Worm (Caenorhabditis elegans) whole organism, L4 larva: Measurements from ENCODE around the gene ser-7.

Experiments
- F10B5.3 ChIP-seq: sonication (generic microtip); optimal IDR thresholded peaks from 2 replicates; lab custom pipeline; 2016; ENCODE audit warnings: mild to moderate bottlenecking, missing genetic modification characterization, missing compliant biosample characterization
- F26F4.8 ChIP-seq: fragments of 200-800 bp; sonication (Bioruptor generic); conservative IDR thresholded peaks from 2 replicates; pipeline ENCODE4 v1.3.6; 2022; ENCODE audit warnings: missing genetic modification characterization, missing compliant biosample characterization
- Y105C5A.15 ChIP-seq: fragments of 200-800 bp; sonication (Bioruptor generic); IDR thresholded peaks from 2 replicates; pipeline ENCODE4 v1.3.6; 2022; ENCODE audit warnings: missing genetic modification characterization, missing compliant biosample characterization
- Y75B8A.6 ChIP-seq: fragments of 200-800 bp; sonication (Bioruptor generic); IDR thresholded peaks from 2 replicates; pipeline ENCODE4 v1.3.6; 2022; ENCODE audit warnings: missing genetic modification reagents, missing genetic modification characterization, missing compliant biosample characterization
- ZK546.5 ChIP-seq, 2 experiments: sonication (generic microtip); optimal IDR thresholded peaks; 2 replicates each; lab custom pipeline; 2017; ENCODE audit warnings: missing biosample characterization in 2 of 2, missing genetic modification characterization in 2 of 2
- aha-1 ChIP-seq: fragments of 150-350 bp; peaks from one replicate; lab custom pipeline; 2014; ENCODE audit warnings: missing biosample characterization, missing genetic modification characterization
- arid-1 ChIP-seq: fragments of 200-800 bp; sonication (Bioruptor generic); conservative IDR thresholded peaks from 2 replicates; pipeline ENCODE4 v1.3.6; 2022; ENCODE audit warnings: missing genetic modification reagents, missing genetic modification characterization, missing compliant biosample characterization
- attf-4 ChIP-seq: sonication (generic microtip); optimal IDR thresholded peaks from 3 replicates; lab custom pipeline; 2017; ENCODE audit warnings: missing biosample characterization, missing genetic modification characterization
- ceh-28 ChIP-seq: fragments of 150-350 bp; optimal IDR thresholded peaks from 2 replicates; lab custom pipeline; 2014; ENCODE audit warnings: missing biosample characterization, missing genetic modification reagents, missing genetic modification characterization
- ceh-82 ChIP-seq: sonication (generic microtip); optimal IDR thresholded peaks from 2 replicates; lab custom pipeline; 2017; ENCODE audit warnings: missing biosample characterization, missing genetic modification characterization
- daf-16 ChIP-seq, 3 experiments: sonication (generic microtip); optimal IDR thresholded peaks; 2 replicates each; lab custom pipeline; 2016 to 2017; ENCODE audit warnings: missing genetic modification characterization in 3 of 3, missing genetic modification reagents in 3 of 3, mild to moderate bottlenecking in 2 of 3, missing compliant biosample characterization in 2 of 3, missing biosample characterization in 1 of 3, moderate library complexity in 1 of 3
- duxl-1 ChIP-seq: sonication (generic microtip); optimal IDR thresholded peaks from 2 replicates; lab custom pipeline; 2016; ENCODE audit warnings: mild to moderate bottlenecking, missing genetic modification characterization, moderate library complexity, missing compliant biosample characterization; ENCODE audit not compliant: poor library complexity
- dve-1 ChIP-seq: sonication (generic microtip); optimal IDR thresholded peaks from 2 replicates; lab custom pipeline; 2017; ENCODE audit warnings: antibody characterized with exemption, mild to moderate bottlenecking, missing genetic modification characterization, missing compliant biosample characterization; ENCODE audit not compliant: insufficient read depth
- fos-1 ChIP-seq: fragments of 150-350 bp; optimal IDR thresholded peaks from 2 replicates; lab custom pipeline; 2014; ENCODE audit warnings: missing biosample characterization, missing genetic modification characterization
- hlh-11 ChIP-seq: fragments of 200-800 bp; sonication (Bioruptor generic); optimal IDR thresholded peaks from 2 replicates; lab custom pipeline; 2018; ENCODE audit warnings: mild to moderate bottlenecking, missing genetic modification characterization, missing compliant biosample characterization
- hlh-30 ChIP-seq: sonication (generic microtip); optimal IDR thresholded peaks from 2 replicates; lab custom pipeline; 2017; ENCODE audit warnings: antibody characterized with exemption, mild to moderate bottlenecking, missing genetic modification characterization, missing compliant biosample characterization; ENCODE audit not compliant: insufficient read depth
- jun-1 ChIP-seq: fragments of 150-350 bp; optimal IDR thresholded peaks from 2 replicates; lab custom pipeline; 2014; ENCODE audit warnings: missing biosample characterization, missing genetic modification reagents, missing genetic modification characterization
- lin-15B ChIP-seq: fragments of 150-350 bp; sonication (generic microtip); optimal IDR thresholded peaks from 3 replicates; lab custom pipeline; 2014; ENCODE audit warnings: missing biosample characterization, missing genetic modification characterization
- lin-38 ChIP-seq: fragments of 200-800 bp; sonication (Bioruptor generic); IDR thresholded peaks from 2 replicates; pipeline ENCODE4 v1.3.6; 2022; ENCODE audit warnings: missing genetic modification reagents, missing genetic modification characterization, missing compliant biosample characterization
- lir-3 ChIP-seq: sonication (generic microtip); optimal IDR thresholded peaks from 2 replicates; lab custom pipeline; 2016; ENCODE audit warnings: mild to moderate bottlenecking, missing genetic modification characterization, missing compliant biosample characterization
- lsy-2 ChIP-seq, 2 experiments: fragments of 150-350 bp in 1 of 2; sonication (generic microtip) in 1 of 2; optimal IDR thresholded peaks; 2 replicates each; lab custom pipeline; 2014 to 2017; ENCODE audit warnings: missing biosample characterization in 2 of 2, missing genetic modification characterization in 2 of 2
- madf-5 ChIP-seq, 2 experiments: fragments of 200-800 bp; sonication (Bioruptor generic); IDR thresholded peaks; 2 replicates each; pipeline ENCODE4 v1.3.6; 2022; ENCODE audit warnings: missing compliant biosample characterization in 2 of 2, missing genetic modification characterization in 2 of 2
- madf-9 ChIP-seq: fragments of 200-800 bp; sonication (Bioruptor generic); conservative IDR thresholded peaks from 2 replicates; pipeline ENCODE4 v1.3.6; 2022; ENCODE audit warnings: missing genetic modification reagents, missing genetic modification characterization, missing compliant biosample characterization
- mdt-29 ChIP-seq: fragments of 200-800 bp; sonication (Bioruptor generic); IDR thresholded peaks from 2 replicates; pipeline ENCODE4 v1.3.6; 2022; ENCODE audit warnings: missing genetic modification reagents, missing genetic modification characterization, missing compliant biosample characterization
- mep-1 ChIP-seq: fragments of 150-350 bp; sonication (generic microtip); optimal IDR thresholded peaks from 3 replicates; lab custom pipeline; 2014; ENCODE audit warnings: missing biosample characterization, missing genetic modification characterization
- mxl-2 ChIP-seq: fragments of 200-800 bp; sonication (Bioruptor generic); conservative IDR thresholded peaks from 2 replicates; pipeline ENCODE4 v1.3.6; 2022; ENCODE audit warnings: missing genetic modification reagents, missing genetic modification characterization, missing compliant biosample characterization
- mxl-3 ChIP-seq: fragments of 200-800 bp; sonication (Bioruptor generic); optimal IDR thresholded peaks from 2 replicates; lab custom pipeline; 2018; ENCODE audit warnings: mild to moderate bottlenecking, missing genetic modification characterization, missing compliant biosample characterization
- nhr-10 ChIP-seq: fragments of 150-350 bp; optimal IDR thresholded peaks from 2 replicates; lab custom pipeline; 2014; ENCODE audit warnings: missing biosample characterization, missing genetic modification characterization
- nhr-102 ChIP-seq: sonication (generic microtip); optimal IDR thresholded peaks from 2 replicates; lab custom pipeline; 2016; ENCODE audit warnings: mild to moderate bottlenecking, missing genetic modification characterization, moderate library complexity, missing compliant biosample characterization
- nhr-11 ChIP-seq: fragments of 150-350 bp; optimal IDR thresholded peaks from 2 replicates; lab custom pipeline; 2014; ENCODE audit warnings: missing biosample characterization, missing genetic modification characterization
- nhr-28 ChIP-seq: fragments of 150-350 bp; optimal IDR thresholded peaks from 2 replicates; lab custom pipeline; 2014; ENCODE audit warnings: missing biosample characterization, missing genetic modification characterization
- nhr-42 ChIP-seq: fragments of 200-800 bp; sonication (Bioruptor generic); IDR thresholded peaks from 2 replicates; pipeline ENCODE4 v1.3.6; 2022; ENCODE audit warnings: missing genetic modification characterization, missing compliant biosample characterization
- nhr-48 ChIP-seq: sonication (generic microtip); optimal IDR thresholded peaks from 2 replicates; lab custom pipeline; 2016; ENCODE audit warnings: mild to moderate bottlenecking, missing genetic modification characterization, missing compliant biosample characterization
- nhr-77 ChIP-seq: fragments of 150-350 bp; optimal IDR thresholded peaks from 2 replicates; lab custom pipeline; 2014; ENCODE audit warnings: missing biosample characterization, missing genetic modification characterization
- pha-4 ChIP-seq, 2 experiments: fragments of 150-350 bp in 1 of 2; fragments of 200-800 bp in 1 of 2; sonication (Bioruptor generic) in 1 of 2; IDR thresholded peaks in 1 of 2; optimal IDR thresholded peaks in 1 of 2; 2 replicates each; pipeline versions ENCODE4 v1.3.6 to Lab custom; 2014 to 2022; ENCODE audit warnings: missing genetic modification characterization in 2 of 2, missing genetic modification reagents in 2 of 2, missing biosample characterization in 1 of 2, missing compliant biosample characterization in 1 of 2
- php-3 ChIP-seq: fragments of 200-800 bp; sonication (Bioruptor generic); IDR thresholded peaks from 2 replicates; pipeline ENCODE4 v1.3.6; 2022; ENCODE audit warnings: missing genetic modification reagents, missing genetic modification characterization, missing compliant biosample characterization
- pqm-1 ChIP-seq: sonication (generic microtip); optimal IDR thresholded peaks from 2 replicates; lab custom pipeline; 2017; ENCODE audit warnings: missing biosample characterization, missing genetic modification characterization
- saeg-2 ChIP-seq: fragments of 200-800 bp; sonication (Bioruptor generic); IDR thresholded peaks from 2 replicates; pipeline ENCODE4 v1.3.6; 2022; ENCODE audit warnings: missing genetic modification reagents, missing genetic modification characterization, missing compliant biosample characterization
- sdz-12 ChIP-seq: fragments of 200-800 bp; sonication (Bioruptor generic); optimal IDR thresholded peaks from 2 replicates; lab custom pipeline; 2018; ENCODE audit warnings: mild to moderate bottlenecking, missing genetic modification characterization, missing compliant biosample characterization
- skn-1 ChIP-seq: fragments of 150-350 bp; optimal IDR thresholded peaks from 2 replicates; lab custom pipeline; 2014; ENCODE audit warnings: missing biosample characterization, missing genetic modification characterization
- snpc-4 ChIP-seq: fragments of 150-350 bp; optimal IDR thresholded peaks from 2 replicates; lab custom pipeline; 2014; ENCODE audit warnings: missing biosample characterization, missing genetic modification characterization
- vab-7 ChIP-seq: fragments of 200-800 bp; sonication (Bioruptor generic); IDR thresholded peaks from 2 replicates; pipeline ENCODE4 v1.3.6; 2022; ENCODE audit warnings: missing genetic modification reagents, missing genetic modification characterization, missing compliant biosample characterization
- zfp-3 ChIP-seq: fragments of 200-800 bp; sonication (Bioruptor generic); conservative IDR thresholded peaks from 2 replicates; pipeline ENCODE4 v1.3.6; 2022; ENCODE audit warnings: missing genetic modification reagents, missing genetic modification characterization, missing compliant biosample characterization
- ztf-11 ChIP-seq: fragments of 150-350 bp; optimal IDR thresholded peaks from 2 replicates; lab custom pipeline; 2014; ENCODE audit warnings: missing biosample characterization, missing genetic modification characterization
- ztf-7 ChIP-seq: fragments of 150-350 bp; optimal IDR thresholded peaks from 2 replicates; lab custom pipeline; 2014; ENCODE audit warnings: missing biosample characterization, missing genetic modification characterization

Gene ser-7

DNA sequence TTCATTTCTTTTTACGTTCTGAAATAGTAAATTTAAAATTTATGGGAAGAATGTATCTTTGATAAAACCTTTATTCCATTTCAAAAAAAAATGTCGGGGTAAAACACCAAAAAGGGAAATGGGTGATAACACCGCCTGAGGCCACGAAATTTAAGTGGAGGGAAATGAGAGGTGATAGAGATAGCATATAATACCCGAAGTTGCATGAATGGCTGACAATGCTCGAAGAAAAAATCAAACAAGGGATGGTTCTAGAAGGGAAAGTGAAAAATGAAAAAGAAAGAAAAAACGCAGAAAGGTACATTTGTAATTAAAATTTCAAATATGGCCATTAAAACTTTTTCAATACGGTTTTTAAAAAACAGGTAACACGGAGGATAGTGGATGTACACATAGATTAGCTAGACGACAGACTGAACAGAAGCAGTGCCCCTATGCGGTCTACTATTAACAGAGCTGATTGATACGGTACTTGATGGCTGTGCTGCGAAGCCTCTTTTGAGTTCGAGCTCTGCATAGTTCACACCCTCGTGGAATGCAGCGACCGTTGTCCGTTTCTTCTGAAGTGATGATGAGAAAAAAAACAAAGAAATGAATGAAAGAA is 24.9 kb downstream of the ser-7 start (continued):
- TF ChIP-seq sdz-12 (GFP tag; lab: Kevin White, UChicago) = no peak
- peak; percentile 17 for TF ChIP-seq hlh-11 (tag; lab: Kevin White, UChicago)
- no peak for TF ChIP-seq snpc-4 (tag; lab: Kevin White, UChicago)
- no peak for TF ChIP-seq aha-1 (tag; lab: Kevin White, UChicago)
- TF ChIP-seq dve-1 (tag; lab: Kevin White, UChicago) = peak; percentile 64
- peak; percentile 54; the same call in 1 of the 2 replicates for TF ChIP-seq pha-4 (GFP tag; IDR thresholded peaks at IDR 0.05; lab: Robert Waterston, UW)
- TF ChIP-seq pha-4 (tag; optimal IDR thresholded peaks at IDR 0.05; lab: Kevin White, UChicago) = no peak
- TF ChIP-seq nhr-11 (tag; lab: Kevin White, UChicago) = no peak
- TF ChIP-seq pqm-1 (tag; lab: Kevin White, UChicago) = peak; percentile 19
- 0 out of 2 replicates have a peak, but pooled peaks have one; percentile 5 for TF ChIP-seq Y105C5A.15 (GFP tag; lab: Robert Waterston, UW)
- no peak for TF ChIP-seq skn-1 (tag; lab: Kevin White, UChicago)
- TF ChIP-seq nhr-48 (tag; lab: Kevin White, UChicago) = no peak
- peak; percentile 27 for TF ChIP-seq mep-1
- TF ChIP-seq ztf-7 (tag; lab: Kevin White, UChicago) = no peak
- TF ChIP-seq nhr-28 = no peak
- TF ChIP-seq madf-9 (GFP tag; lab: Robert Waterston, UW) = no peak
- no peak for TF ChIP-seq hlh-30 (tag; lab: Kevin White, UChicago)
- TF ChIP-seq nhr-10 (tag; lab: Kevin White, UChicago) = peak; percentile 8
- TF ChIP-seq zfp-3 = no peak; the same call in 1 of the 2 replicates
- no peak for TF ChIP-seq F10B5.3 (tag; lab: Kevin White, UChicago)
- TF ChIP-seq nhr-77 (tag; lab: Kevin White, UChicago) = peak; percentile 41
- TF ChIP-seq vab-7 (GFP tag; lab: Robert Waterston, UW) = no peak
- no peak for TF ChIP-seq attf-4 (tag; lab: Kevin White, UChicago)
- no peak for TF ChIP-seq ceh-82 (tag; lab: Kevin White, UChicago)
- TF ChIP-seq lin-15B (tag; lab: Kevin White, UChicago) = no peak
- TF ChIP-seq madf-5 (GFP tag; IDR thresholded peaks at IDR 0.05; lab: Robert Waterston, UW) = 0 out of 4 replicates have a peak, but pooled peaks of 1 of the 2 experiments have one; percentile 27
- no peak for TF ChIP-seq daf-16 (GFP tag; optimal IDR thresholded peaks at IDR 0.05; lab: Kevin White, UChicago)
- peak; percentile 69 for TF ChIP-seq daf-16 (tag; optimal IDR thresholded peaks at IDR 0.05; lab: Kevin White, UChicago)
- no peak for TF ChIP-seq mxl-3 (GFP tag; lab: Kevin White, UChicago)
- no peak for TF ChIP-seq lir-3
- TF ChIP-seq lsy-2 (tag; optimal IDR thresholded peaks at IDR 0.05; lab: Kevin White, UChicago) = no peak
- TF ChIP-seq ztf-11 (tag; lab: Kevin White, UChicago) = no peak
- peak; percentile 63 for TF ChIP-seq nhr-102 (tag; lab: Kevin White, UChicago)
- no peak for TF ChIP-seq Y75B8A.6 (GFP tag; lab: Robert Waterston, UW)
- no peak for TF ChIP-seq mdt-29
- TF ChIP-seq ZK546.5 (tag; optimal IDR thresholded peaks at IDR 0.05; lab: Kevin White, UChicago) = no peak
- no peak for TF ChIP-seq php-3
- TF ChIP-seq duxl-1 (tag; lab: Kevin White, UChicago) = peak; percentile 19
- TF ChIP-seq F26F4.8 (GFP tag; lab: Robert Waterston, UW) = no peak
- TF ChIP-seq lin-38 (GFP tag; lab: Robert Waterston, UW) = 0 out of 2 replicates have a peak, but pooled peaks have one; percentile 30
- peak; percentile 4 for TF ChIP-seq fos-1 (tag; lab: Kevin White, UChicago)
- TF ChIP-seq mxl-2 (GFP tag; lab: Robert Waterston, UW) = 0 out of 2 replicates have a peak, but pooled peaks have one; percentile 11
- TF ChIP-seq ceh-28 = no peak
- no peak for TF ChIP-seq jun-1 (tag; lab: Kevin White, UChicago)
- TF ChIP-seq saeg-2 (GFP tag; lab: Robert Waterston, UW) = 0 out of 2 replicates have a peak, but pooled peaks have one; percentile 24
- peak; percentile 37; the same call in 1 of the 2 replicates for TF ChIP-seq nhr-42 (GFP tag; lab: Robert Waterston, UW)
- TF ChIP-seq arid-1 (GFP tag; lab: Robert Waterston, UW) = peak; percentile 52; the same call in 1 of the 2 replicates
- TF ChIP-seq, all 104 proteins: peak for 22
